Worm (Caenorhabditis elegans): ENCODE results near the gene cyp-14A2.

The cyp-14A2 gene

DNA sequence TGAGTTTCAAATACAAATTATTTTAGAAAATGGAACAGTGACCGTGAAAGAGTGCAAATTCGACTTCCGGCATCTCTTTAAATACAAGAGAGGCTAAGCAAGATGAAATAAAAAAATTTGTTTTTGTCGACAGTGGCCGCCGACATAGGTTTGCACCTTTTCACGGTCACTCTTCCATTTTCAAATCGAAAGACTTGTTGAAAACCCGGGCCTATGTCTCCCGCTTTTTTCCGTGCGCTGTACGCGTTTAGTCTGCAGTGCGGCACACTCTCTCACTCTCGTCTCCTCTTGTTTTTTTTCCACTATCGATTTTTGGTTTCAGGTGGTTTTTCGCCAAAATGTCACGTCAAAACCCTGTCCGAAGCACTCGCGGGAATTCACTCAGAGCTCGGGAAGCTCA, 24.4 kb downstream of the cyp-14A2 start, which contains the start of gene hpl-1:
Gene hpl-1, plus strand, starts transcription at position 301 of the 400 bp plus-strand sequence.
- TF ChIP-seq unc-62 (GFP tag; optimal IDR thresholded peaks at IDR 0.05) = no peak

DNA sequence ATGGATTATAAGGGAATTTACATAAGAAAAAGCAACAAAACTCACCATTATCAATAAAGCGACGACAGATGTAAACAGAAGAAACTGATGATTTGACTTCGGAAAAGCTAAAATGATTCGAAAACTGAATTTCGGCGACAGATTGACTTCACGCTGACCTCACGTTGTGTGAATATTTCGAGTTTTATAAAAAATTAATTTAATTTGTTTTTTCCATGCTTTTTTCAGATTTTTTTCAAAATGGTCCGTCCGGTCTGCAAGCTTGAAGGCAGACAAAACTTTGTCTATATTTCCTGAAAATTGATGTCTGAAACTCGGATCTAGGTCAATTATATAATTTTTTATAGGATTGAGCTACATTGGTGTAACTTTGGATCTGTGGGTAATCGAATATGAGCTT, 27.3 kb downstream of the cyp-14A2 start, which contains the start of gene K08H2.5:
Gene K08H2.5, minus strand, starts transcription at position 101 of the 400 bp plus-strand sequence.
- no peak for TF ChIP-seq unc-62 (GFP tag; optimal IDR thresholded peaks at IDR 0.05)

DNA sequence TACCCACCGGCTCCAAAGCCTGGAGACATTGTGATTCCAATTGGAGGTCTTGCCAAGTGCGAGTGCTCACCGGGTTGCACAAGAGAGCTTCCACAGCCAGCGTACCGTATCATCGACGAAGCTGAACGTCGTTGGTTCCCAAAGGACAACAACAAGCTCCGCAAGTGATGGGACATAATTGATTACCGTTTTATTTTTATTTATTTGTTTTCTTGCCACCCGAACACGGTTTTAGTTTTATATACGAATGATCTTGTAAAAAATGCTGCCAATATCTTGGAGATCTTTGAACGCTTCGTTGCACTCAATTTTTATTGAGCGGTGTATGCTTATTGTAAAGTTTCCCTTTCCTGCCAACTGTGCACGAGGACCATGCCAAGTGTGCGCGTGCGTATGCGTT, 31.3 kb downstream of the cyp-14A2 start, which contains the start of gene K08H2.4:
Gene K08H2.4, plus strand, starts transcription at position 301 of the 400 bp plus-strand sequence.
- TF ChIP-seq unc-62 (GFP tag; optimal IDR thresholded peaks at IDR 0.05) = no peak

DNA sequence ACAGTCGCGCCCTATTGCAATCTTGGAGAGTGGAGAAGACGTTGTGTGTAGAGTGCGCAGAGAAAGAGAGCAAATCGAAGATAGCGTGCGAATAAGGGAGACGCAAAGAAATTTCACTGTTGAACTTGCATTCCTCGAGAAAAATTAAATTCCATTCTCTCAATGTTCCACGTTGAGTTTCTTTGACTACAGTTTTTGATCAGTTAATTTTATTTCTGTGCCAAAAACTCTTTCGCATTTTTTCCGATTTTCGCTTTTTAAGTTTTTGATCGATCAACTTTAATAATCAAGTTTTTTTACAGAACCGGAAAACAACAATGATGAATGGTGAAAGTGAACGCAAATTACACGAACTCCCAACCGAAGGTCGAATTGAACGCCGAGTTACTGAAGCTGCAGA, 32.4 kb downstream of the cyp-14A2 start, which contains the start of gene K08H2.3:
Gene K08H2.3, plus strand, starts transcription at position 301 of the 400 bp plus-strand sequence.
- no peak for TF ChIP-seq unc-62 (GFP tag; optimal IDR thresholded peaks at IDR 0.05)

DNA sequence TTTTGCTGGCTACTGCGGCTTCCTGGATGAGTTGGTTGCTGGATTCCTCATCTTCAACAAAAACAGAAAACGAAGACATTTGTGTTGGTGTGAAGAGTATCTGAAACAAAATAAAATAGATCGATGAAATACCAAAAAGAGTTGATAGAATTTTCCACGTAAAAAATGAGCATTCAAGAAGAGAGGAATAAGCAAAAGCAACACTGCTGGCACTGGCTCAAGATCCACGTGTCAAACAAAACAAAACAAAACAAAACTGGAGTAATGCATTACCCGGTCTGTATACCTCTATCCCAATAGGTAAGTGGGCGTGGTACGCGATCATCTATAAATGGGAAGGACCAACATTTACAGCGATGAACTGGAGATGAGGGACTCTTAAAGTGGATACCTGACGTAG, 34.6 kb downstream of the cyp-14A2 start, which contains the start of gene K08H2.2:
Gene K08H2.2, minus strand, starts transcription at position 101 of the 400 bp plus-strand sequence.
- TF ChIP-seq unc-62 (GFP tag; optimal IDR thresholded peaks at IDR 0.05) = no peak

DNA sequence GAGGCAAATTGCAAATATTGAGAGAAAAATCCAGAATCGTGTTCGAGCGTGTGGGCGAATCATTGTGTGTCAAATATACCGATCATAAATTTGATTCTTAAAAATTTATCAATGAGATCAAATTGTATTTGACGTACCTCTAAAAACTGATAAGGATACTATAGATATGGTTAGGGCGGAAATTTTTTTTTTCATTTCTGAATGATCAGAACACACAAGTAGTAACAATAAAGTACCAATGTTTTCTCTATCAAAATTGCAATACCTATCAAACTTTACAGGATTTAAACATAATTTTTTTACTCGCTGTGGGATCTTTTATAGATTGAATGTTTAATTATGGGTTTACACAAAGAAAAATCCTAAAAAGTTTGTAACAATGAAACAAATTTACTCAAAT, 37.2 kb downstream of the cyp-14A2 start, which contains the start of gene bgnt-1.5:
Gene bgnt-1.5, minus strand, starts transcription at position 101 of the 400 bp plus-strand sequence.
- TF ChIP-seq unc-62 (GFP tag; optimal IDR thresholded peaks at IDR 0.05) = no peak

DNA sequence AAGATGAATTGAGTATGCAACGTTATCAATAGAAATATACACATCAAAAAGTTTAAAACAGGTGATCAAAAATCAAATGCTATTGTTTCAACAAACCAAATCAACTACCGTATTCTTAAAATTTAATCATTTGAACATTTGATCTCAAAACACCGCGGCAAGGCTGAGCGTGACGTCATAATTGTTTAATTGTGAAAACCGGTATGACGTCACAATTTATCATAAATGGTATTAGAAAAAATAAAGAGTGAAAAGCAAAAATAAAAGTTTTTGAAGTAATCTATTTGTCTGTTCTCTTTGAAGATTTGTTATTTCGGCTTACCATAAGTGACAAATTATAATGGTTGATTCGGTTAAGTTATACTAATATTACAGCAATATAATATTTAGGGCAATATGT, 41.7 kb downstream of the cyp-14A2 start:
- no peak for TF ChIP-seq unc-62 (GFP tag; optimal IDR thresholded peaks at IDR 0.05)

DNA sequence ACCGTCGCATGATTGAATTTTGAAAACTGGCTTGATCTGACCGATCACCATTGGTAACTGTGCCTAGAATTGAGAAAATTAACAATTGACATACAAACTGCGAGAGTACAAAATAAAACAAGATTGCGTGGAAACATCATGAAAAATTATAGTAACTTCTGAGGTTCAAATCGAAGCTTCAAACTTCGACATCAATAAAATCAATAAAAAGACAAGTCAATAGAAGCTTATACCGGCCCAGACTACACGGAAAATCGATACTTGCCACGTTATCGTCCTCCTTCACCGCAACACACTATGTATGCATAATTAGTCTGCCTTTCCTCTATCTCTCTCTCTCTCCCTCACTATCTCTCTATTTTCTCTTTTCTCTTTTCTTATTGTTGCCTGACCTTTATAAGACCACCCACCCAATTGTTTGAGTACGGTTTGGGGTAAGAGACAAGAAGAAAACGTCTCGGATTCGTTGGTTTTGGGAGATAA, 42.8 kb downstream of the cyp-14A2 start, which contains the start of gene skr-21:
Gene skr-21, minus strand, starts transcription at position 51 of the 483 bp plus-strand sequence.
- no peak for TF ChIP-seq unc-62 (GFP tag; optimal IDR thresholded peaks at IDR 0.05)

DNA sequence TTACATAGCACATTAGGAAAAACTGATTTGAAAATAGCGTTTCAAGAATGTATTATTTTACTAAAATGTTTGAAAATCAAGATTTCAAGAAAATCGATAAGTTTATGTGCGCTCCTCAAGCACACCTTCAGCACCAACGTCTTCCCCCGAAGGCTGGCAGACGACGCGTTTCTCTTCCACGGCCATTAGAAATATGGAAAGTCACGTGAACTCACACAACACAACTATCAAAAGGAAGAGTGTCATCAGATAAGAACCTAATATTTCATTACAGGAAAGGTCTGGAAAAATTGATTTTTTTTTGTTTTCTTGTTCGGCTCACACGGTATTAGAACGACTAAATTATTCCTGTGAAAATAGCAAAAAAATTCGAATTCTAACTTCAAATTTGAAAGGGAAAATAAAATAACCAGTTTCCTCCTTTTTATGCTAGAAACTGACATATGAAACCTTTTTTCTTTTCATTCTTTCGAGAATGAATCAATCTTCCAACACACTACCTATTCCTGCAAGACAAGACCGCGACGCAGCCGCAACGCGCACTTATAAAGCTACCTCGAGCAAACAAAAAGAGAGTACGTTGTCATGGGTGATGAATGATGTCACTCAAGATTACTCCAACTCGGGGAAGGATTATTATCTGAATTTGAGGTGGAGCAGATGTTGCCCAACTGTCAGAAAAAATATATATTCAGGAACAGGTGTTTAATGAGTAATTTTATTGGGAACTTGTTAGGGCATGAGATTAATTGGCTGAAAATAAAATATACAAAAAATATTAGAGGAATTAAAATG, 44.2 kb downstream of the cyp-14A2 start:
- no peak for TF ChIP-seq unc-62 (GFP tag; optimal IDR thresholded peaks at IDR 0.05)

DNA sequence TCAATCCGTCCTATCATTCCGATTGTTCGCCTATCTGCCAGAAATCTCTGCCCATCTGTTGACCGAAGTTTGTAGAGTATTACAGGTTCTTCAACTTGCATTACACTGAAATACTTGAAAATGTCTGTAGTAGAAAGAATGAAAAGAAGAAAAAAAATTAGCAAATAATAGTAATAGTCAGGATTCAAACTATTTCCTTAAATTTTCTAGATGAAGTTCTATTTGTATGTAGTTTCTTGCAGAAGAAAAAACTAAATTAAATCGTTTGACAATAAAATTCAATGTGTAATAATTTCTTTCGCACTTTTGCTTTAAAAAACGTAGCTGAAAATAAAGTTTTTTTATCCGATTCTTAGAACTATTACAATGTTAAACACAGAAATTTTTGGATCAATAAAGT, 44.9 kb downstream of the cyp-14A2 start, which contains the start of gene skr-19:
Gene skr-19, minus strand, starts transcription at position 101 of the 400 bp plus-strand sequence.
- TF ChIP-seq unc-62 (GFP tag; optimal IDR thresholded peaks at IDR 0.05) = no peak

DNA sequence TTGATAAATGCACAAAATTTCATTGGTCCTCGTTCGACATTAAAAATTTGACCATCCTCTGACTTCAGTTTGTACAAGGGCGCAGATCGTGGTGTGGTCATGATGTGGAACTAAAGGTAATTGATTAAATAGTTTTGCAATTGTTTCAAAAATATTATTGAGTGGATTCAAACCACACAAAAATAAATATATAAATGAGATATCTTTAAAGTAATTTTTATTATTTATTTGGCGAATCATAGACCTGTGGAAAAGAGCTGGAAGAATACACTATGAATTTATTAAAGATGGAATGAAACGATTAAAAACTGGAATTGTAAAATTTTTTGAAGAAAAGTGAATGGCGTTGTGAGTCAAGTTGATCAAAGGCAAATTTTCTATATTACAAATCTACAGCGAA, 46.0 kb downstream of the cyp-14A2 start, which contains the start of gene skr-20:
Gene skr-20, minus strand, starts transcription at position 101 of the 400 bp plus-strand sequence.
- no peak for TF ChIP-seq unc-62 (GFP tag; optimal IDR thresholded peaks at IDR 0.05)

DNA sequence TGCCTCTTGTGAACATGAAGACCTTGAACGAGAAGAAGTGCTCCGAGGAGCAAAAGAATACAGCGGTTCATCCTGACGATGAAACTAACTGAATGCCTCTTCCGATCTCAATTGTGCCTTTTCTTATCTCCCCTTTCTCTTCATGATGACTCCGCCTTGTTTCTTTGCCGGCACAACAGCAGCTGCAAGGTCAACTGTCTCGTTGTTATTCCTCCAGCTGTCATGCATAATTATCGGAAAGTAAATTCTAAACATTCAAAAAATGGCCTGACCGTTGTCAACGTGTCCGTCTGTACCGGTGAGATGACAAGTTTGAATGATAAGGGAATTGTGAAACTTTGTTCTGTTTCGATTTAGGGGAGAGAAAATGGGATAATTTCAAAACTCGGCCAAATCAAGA, 48.1 kb downstream of the cyp-14A2 start, which contains the start of gene asp-4:
Gene asp-4, minus strand, starts transcription at position 106 of the 400 bp plus-strand sequence.
- no peak for TF ChIP-seq unc-62 (GFP tag; optimal IDR thresholded peaks at IDR 0.05)

DNA sequence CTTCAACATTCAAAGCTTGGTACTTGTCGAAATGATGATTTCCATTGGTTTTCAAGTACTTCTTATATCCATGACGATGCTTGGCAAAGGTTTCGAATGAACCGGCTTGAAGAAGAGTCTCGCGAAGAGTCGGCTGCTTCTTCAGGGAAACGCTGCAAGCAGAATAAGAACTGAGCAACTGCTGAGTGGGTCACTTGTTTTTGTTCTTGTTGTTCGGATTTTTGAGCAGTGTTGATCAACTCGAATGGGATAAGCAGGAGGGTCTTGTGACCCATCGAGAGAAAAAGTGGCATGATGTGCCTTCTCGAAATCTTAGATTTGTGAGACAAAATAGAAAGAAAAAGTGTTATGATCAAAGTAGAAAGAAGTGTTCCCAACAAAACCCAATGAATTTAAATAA, 48.9 kb downstream of the cyp-14A2 start:
- no peak for TF ChIP-seq unc-62 (GFP tag; optimal IDR thresholded peaks at IDR 0.05)

DNA sequence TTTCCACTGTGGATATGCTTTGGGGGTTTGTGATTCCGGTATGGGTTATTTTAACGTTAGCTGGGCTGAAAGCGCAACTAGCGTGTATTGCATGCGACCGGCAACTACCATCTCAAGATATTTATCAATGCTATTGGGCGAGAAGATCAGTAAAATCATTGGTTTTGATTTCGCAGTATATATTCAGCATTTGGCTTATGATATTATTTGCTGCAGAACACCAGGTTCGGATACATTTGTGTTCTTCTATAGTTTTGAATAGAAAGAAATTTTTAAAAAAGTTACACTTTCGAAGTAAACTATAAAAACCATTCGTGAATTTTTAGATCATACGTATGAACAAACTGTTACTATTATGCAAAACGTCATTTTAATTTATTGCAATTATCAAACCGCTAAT, 51.5 kb downstream of the cyp-14A2 start:
- no peak for TF ChIP-seq unc-62 (GFP tag; optimal IDR thresholded peaks at IDR 0.05)
